Worm (Caenorhabditis elegans) whole organism, L1 larva: ENCODE results near the gene W03C9.1.

ENCODE experiments used
- C16A3.4 ChIP-seq: fragments of 150-350 bp; optimal IDR thresholded peaks from 2 replicates; lab custom pipeline; 2014; ENCODE audit warnings: missing biosample characterization, missing genetic modification characterization
- F16B12.6 ChIP-seq: fragments of 150-350 bp; optimal IDR thresholded peaks from 2 replicates; lab custom pipeline; 2014; ENCODE audit warnings: missing biosample characterization, missing genetic modification characterization
- Y116A8C.19 ChIP-seq: sonication (generic microtip); optimal IDR thresholded peaks from 2 replicates; lab custom pipeline; 2016; ENCODE audit warnings: missing compliant biosample characterization, missing genetic modification characterization, borderline replicate concordance
- aha-1 ChIP-seq: fragments of 150-350 bp; optimal IDR thresholded peaks from 2 replicates; lab custom pipeline; 2014; ENCODE audit warnings: missing biosample characterization, missing genetic modification characterization
- ama-1 ChIP-seq: fragments of 150-350 bp; optimal IDR thresholded peaks from 2 replicates; lab custom pipeline; 2014
- blmp-1 ChIP-seq: fragments of 150-350 bp; optimal IDR thresholded peaks from 2 replicates; lab custom pipeline; 2014; ENCODE audit warnings: missing biosample characterization, missing genetic modification characterization
- ceh-82 ChIP-seq, 3 experiments: fragments of 150-350 bp in 1 of 3; sonication (generic microtip) in 2 of 3; optimal IDR thresholded peaks; 2 replicates each; lab custom pipeline; 2014 to 2017; ENCODE audit warnings: missing biosample characterization in 3 of 3, missing genetic modification characterization in 3 of 3
- dpl-1 ChIP-seq, 3 experiments: fragments of 150-350 bp in 2 of 3; sonication (generic microtip) in 1 of 3; optimal IDR thresholded peaks; 2 replicates each; lab custom pipeline; 2014 to 2017; ENCODE audit warnings: missing biosample characterization in 3 of 3, missing genetic modification characterization in 3 of 3, missing genetic modification reagents in 3 of 3
- dsc-1 ChIP-seq: sonication (generic microtip); optimal IDR thresholded peaks from 2 replicates; lab custom pipeline; 2016; ENCODE audit warnings: mild to moderate bottlenecking, missing genetic modification characterization, missing compliant biosample characterization
- efl-1 ChIP-seq, 4 experiments: fragments of 150-350 bp; optimal IDR thresholded peaks in 3 of 4; peaks in 1 of 4; 1 replicate in 1 of 4; 2 replicates in 3 of 4; lab custom pipeline; 2014; ENCODE audit warnings: missing biosample characterization in 2 of 4, missing genetic modification characterization in 2 of 4, missing genetic modification reagents in 2 of 4
- efl-3 ChIP-seq: fragments of 200-800 bp; sonication (Bioruptor generic); optimal IDR thresholded peaks from 2 replicates; lab custom pipeline; 2018; ENCODE audit warnings: mild to moderate bottlenecking, missing genetic modification characterization, missing compliant biosample characterization
- elt-2 ChIP-seq: sonication (generic microtip); optimal IDR thresholded peaks from 2 replicates; lab custom pipeline; 2016; ENCODE audit warnings: missing genetic modification characterization, mild to moderate bottlenecking, inconsistent platforms, missing compliant biosample characterization, missing genetic modification reagents
- ets-5 ChIP-seq: fragments of 200-800 bp; sonication (Bioruptor generic); IDR thresholded peaks from 2 replicates; pipeline ENCODE4 v1.3.6; 2022; ENCODE audit warnings: missing genetic modification characterization, missing compliant biosample characterization
- grh-1 ChIP-seq: fragments of 200-800 bp; sonication (Bioruptor generic); IDR thresholded peaks from 2 replicates; pipeline ENCODE4 v1.3.6; 2022; ENCODE audit warnings: missing genetic modification reagents, missing genetic modification characterization, missing compliant biosample characterization
- hlh-17 ChIP-seq: fragments of 200-800 bp; sonication (Bioruptor generic); optimal IDR thresholded peaks from 2 replicates; lab custom pipeline; 2018; ENCODE audit warnings: missing genetic modification characterization, mild to moderate bottlenecking, missing compliant biosample characterization, moderate library complexity, borderline replicate concordance
- irx-1 ChIP-seq: sonication (generic microtip); optimal IDR thresholded peaks from 2 replicates; lab custom pipeline; 2016; ENCODE audit warnings: missing genetic modification characterization, missing compliant biosample characterization
- isw-1 ChIP-seq: fragments of 200-800 bp; sonication (Bioruptor generic); IDR thresholded peaks from 2 replicates; pipeline ENCODE4 v1.3.6; 2022; ENCODE audit warnings: missing genetic modification characterization, missing compliant biosample characterization
- lin-13 ChIP-seq: fragments of 150-350 bp; optimal IDR thresholded peaks from 2 replicates; lab custom pipeline; 2014; ENCODE audit warnings: missing biosample characterization, missing genetic modification reagents, missing genetic modification characterization
- lin-35 ChIP-seq, 2 experiments: fragments of 150-350 bp; optimal IDR thresholded peaks; 2 replicates each; lab custom pipeline; 2014; ENCODE audit warnings: missing biosample characterization in 2 of 2, missing genetic modification characterization in 2 of 2, missing genetic modification reagents in 2 of 2
- lsy-2 ChIP-seq, 2 experiments: fragments of 150-350 bp; optimal IDR thresholded peaks; 2 replicates each; lab custom pipeline; 2014; ENCODE audit warnings: missing biosample characterization in 2 of 2, missing genetic modification characterization in 2 of 2
- nhr-11 ChIP-seq: fragments of 150-350 bp; optimal IDR thresholded peaks from 2 replicates; lab custom pipeline; 2014; ENCODE audit warnings: missing biosample characterization, missing genetic modification characterization
- nhr-20 ChIP-seq: sonication (generic microtip); optimal IDR thresholded peaks from 2 replicates; lab custom pipeline; 2016; ENCODE audit warnings: mild to moderate bottlenecking, missing genetic modification characterization, missing compliant biosample characterization
- nhr-47 ChIP-seq: sonication (generic microtip); optimal IDR thresholded peaks from 2 replicates; lab custom pipeline; 2016; ENCODE audit warnings: mild to moderate bottlenecking, missing genetic modification characterization, moderate library complexity, missing compliant biosample characterization
- nhr-71 ChIP-seq: sonication (generic microtip); optimal IDR thresholded peaks from 2 replicates; lab custom pipeline; 2016; ENCODE audit warnings: mild to moderate bottlenecking, missing genetic modification characterization, moderate library complexity, missing compliant biosample characterization
- nhr-77 ChIP-seq: fragments of 150-350 bp; optimal IDR thresholded peaks from 2 replicates; lab custom pipeline; 2014; ENCODE audit warnings: missing biosample characterization, missing genetic modification characterization
- nhr-84 ChIP-seq: sonication (generic microtip); optimal IDR thresholded peaks from 2 replicates; lab custom pipeline; 2017; ENCODE audit warnings: missing biosample characterization, missing genetic modification characterization
- nhr-85 ChIP-seq: sonication (generic microtip); peaks from one replicate; lab custom pipeline; 2016; ENCODE audit warnings: missing genetic modification characterization, inconsistent platforms, missing compliant biosample characterization
- nhr-90 ChIP-seq: sonication (generic microtip); optimal IDR thresholded peaks from 2 replicates; lab custom pipeline; 2016; ENCODE audit warnings: mild to moderate bottlenecking, missing genetic modification characterization, missing compliant biosample characterization; ENCODE audit not compliant: poor library complexity
- rnt-1 ChIP-seq: sonication (generic microtip); optimal IDR thresholded peaks from 2 replicates; lab custom pipeline; 2016; ENCODE audit warnings: mild to moderate bottlenecking, missing genetic modification characterization, moderate library complexity, missing compliant biosample characterization
- skn-1 ChIP-seq: fragments of 150-350 bp; optimal IDR thresholded peaks from 2 replicates; lab custom pipeline; 2014; ENCODE audit warnings: missing biosample characterization, missing genetic modification characterization
- sox-4 ChIP-seq: sonication (generic microtip); optimal IDR thresholded peaks from 2 replicates; lab custom pipeline; 2016; ENCODE audit warnings: missing genetic modification characterization, missing compliant biosample characterization
- sptf-1 ChIP-seq: fragments of 150-350 bp; optimal IDR thresholded peaks from 2 replicates; lab custom pipeline; 2014; ENCODE audit warnings: missing biosample characterization, missing genetic modification characterization
- sup-37 ChIP-seq: fragments of 200-800 bp; sonication (Bioruptor generic); optimal IDR thresholded peaks from 2 replicates; lab custom pipeline; 2018; ENCODE audit warnings: mild to moderate bottlenecking, missing genetic modification characterization, missing compliant biosample characterization
- tbx-2 ChIP-seq: sonication (generic microtip); optimal IDR thresholded peaks from 2 replicates; lab custom pipeline; 2016; ENCODE audit warnings: missing genetic modification characterization, missing compliant biosample characterization
- unc-130 ChIP-seq: fragments of 150-350 bp; optimal IDR thresholded peaks from 2 replicates; lab custom pipeline; 2017; ENCODE audit warnings: missing biosample characterization, missing genetic modification characterization, inconsistent platforms
- unc-30 ChIP-seq: sonication (generic microtip); optimal IDR thresholded peaks from 2 replicates; lab custom pipeline; 2017; ENCODE audit warnings: missing biosample characterization, missing genetic modification characterization
- unc-62 ChIP-seq: fragments of 150-350 bp; optimal IDR thresholded peaks from 2 replicates; lab custom pipeline; 2014; ENCODE audit warnings: missing biosample characterization, missing genetic modification reagents, missing genetic modification characterization
- unc-98 ChIP-seq: fragments of 200-800 bp; sonication (Bioruptor generic); IDR thresholded peaks from 2 replicates; pipeline ENCODE4 v1.3.6; 2022; ENCODE audit warnings: missing genetic modification characterization, missing compliant biosample characterization
- vab-15 ChIP-seq: sonication (generic microtip); optimal IDR thresholded peaks from 2 replicates; lab custom pipeline; 2017; ENCODE audit warnings: missing genotype, mild to moderate bottlenecking, missing genetic modification characterization, missing compliant biosample characterization
- xbp-1 ChIP-seq: sonication (generic microtip); optimal IDR thresholded peaks from 2 replicates; lab custom pipeline; 2016; ENCODE audit warnings: missing genetic modification characterization, missing compliant biosample characterization
- ztf-11 ChIP-seq, 2 experiments: sonication (generic microtip); optimal IDR thresholded peaks; 2 replicates each; lab custom pipeline; 2016 to 2017; ENCODE audit warnings: missing genetic modification characterization in 2 of 2, missing biosample characterization in 1 of 2, missing compliant biosample characterization in 1 of 2

The W03C9.1 gene

DNA sequence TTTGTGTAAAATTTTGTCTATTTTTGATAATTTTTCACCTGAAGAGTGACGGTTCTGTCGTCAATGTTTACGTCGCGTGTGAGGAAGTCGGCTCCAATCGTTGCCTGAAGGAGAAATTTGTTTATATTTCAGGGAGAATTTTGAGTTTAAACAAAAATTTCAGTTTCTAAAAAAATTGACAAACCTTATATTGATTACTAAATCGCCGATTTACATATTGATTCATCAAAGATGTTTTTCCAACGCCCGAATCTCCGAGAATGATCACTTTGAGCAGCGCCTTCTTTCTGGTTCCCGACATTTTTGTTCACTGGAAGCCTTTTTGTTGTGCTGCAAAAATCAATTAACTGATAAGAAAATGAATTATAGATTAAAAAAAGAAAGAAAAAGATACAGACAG is 4.7 kb upstream of the W03C9.1 start, which contains the start of gene rab-7:
rab-7 (minus strand) TSS at position 330 of the 400 bp plus-strand sequence.
- TF ChIP-seq nhr-71 (peak; percentile 32), unc-62 (no peak), Y116A8C.19 (tag; lab: Kevin White, UChicago) (no peak), nhr-84 (no peak), irx-1 (tag; lab: Kevin White, UChicago) (no peak), ztf-11 (tag; optimal IDR thresholded peaks at IDR 0.05; lab: Kevin White, UChicago) (no peak), C16A3.4 (tag; lab: Kevin White, UChicago) (no peak), vab-15 (tag; lab: Kevin White, UChicago) (no peak), efl-1 (optimal IDR thresholded peaks at IDR 0.05; lab: Kevin White, UChicago) (no peak), efl-1 (GFP tag; optimal IDR thresholded peaks at IDR 0.05 in 1 of 2; lab: Kevin White, UChicago) (peak in 1 of 2 experiments; percentile 92), lsy-2 (tag; optimal IDR thresholded peaks at IDR 0.05; lab: Kevin White, UChicago) (peak in 1 of 2 experiments; percentile 2), ama-1 (lab: Kevin White, UChicago) (peak; percentile 73), nhr-47 (tag; lab: Kevin White, UChicago) (peak; percentile 10), tbx-2 (tag; lab: Kevin White, UChicago) (no peak), nhr-20 (no peak), sptf-1 (tag; lab: Kevin White, UChicago) (no peak), isw-1 (GFP tag; lab: Robert Waterston, UW) (no peak), lin-35 (GFP tag; optimal IDR thresholded peaks at IDR 0.05; lab: Kevin White, UChicago) (no peak), lin-13 (no peak), elt-2 (tag; lab: Kevin White, UChicago) (peak; percentile 54), dsc-1 (tag; lab: Kevin White, UChicago) (peak; percentile 6), sox-4 (tag; lab: Kevin White, UChicago) (no peak), unc-30 (tag; lab: Kevin White, UChicago) (no peak), ets-5 (no peak), hlh-17 (GFP tag; lab: Kevin White, UChicago) (no peak), nhr-85 (no peak), sup-37 (no peak), skn-1 (tag; lab: Kevin White, UChicago) (no peak), F16B12.6 (tag; lab: Kevin White, UChicago) (no peak), nhr-77 (tag; lab: Kevin White, UChicago) (no peak), grh-1 (GFP tag; lab: Robert Waterston, UW) (no peak), nhr-90 (tag; lab: Kevin White, UChicago) (no peak), efl-3 (GFP tag; lab: Kevin White, UChicago) (no peak), aha-1 (tag; lab: Kevin White, UChicago) (no peak), nhr-11 (tag; lab: Kevin White, UChicago) (no peak), blmp-1 (tag; lab: Kevin White, UChicago) (no peak), unc-130 (no peak), unc-98 (GFP tag; lab: Robert Waterston, UW) (no peak)

DNA sequence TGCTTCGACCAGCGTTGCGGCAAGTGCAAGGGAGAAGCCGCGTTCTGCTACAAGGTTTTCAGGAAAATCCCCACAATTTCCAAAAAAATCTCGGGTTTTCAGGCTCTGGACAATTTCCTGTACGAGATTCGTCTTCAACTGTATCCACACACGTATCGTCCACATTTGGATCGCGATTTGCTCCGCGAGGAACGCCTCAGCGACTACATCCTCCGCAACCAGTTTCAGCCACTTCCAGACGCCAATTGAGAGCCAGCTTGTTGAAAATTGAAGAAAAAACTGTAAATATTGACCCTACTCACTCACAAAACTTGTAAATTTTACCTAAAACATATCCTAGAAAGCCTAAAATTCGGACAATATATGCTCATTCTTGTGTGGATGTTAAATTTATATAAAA is 2.9 kb upstream of the W03C9.1 start:
- TF ChIP-seq sup-37 (no peak), rnt-1 (peak; percentile 8), ceh-82 (tag; optimal IDR thresholded peaks at IDR 0.05; lab: Kevin White, UChicago) (no peak), ama-1 (lab: Kevin White, UChicago) (peak; percentile 47), efl-1 (optimal IDR thresholded peaks at IDR 0.05; lab: Kevin White, UChicago) (no peak), efl-1 (GFP tag; optimal IDR thresholded peaks at IDR 0.05 in 1 of 2; lab: Kevin White, UChicago) (peak in 1 of 2 experiments; percentile 87), nhr-71 (peak; percentile 14)

DNA sequence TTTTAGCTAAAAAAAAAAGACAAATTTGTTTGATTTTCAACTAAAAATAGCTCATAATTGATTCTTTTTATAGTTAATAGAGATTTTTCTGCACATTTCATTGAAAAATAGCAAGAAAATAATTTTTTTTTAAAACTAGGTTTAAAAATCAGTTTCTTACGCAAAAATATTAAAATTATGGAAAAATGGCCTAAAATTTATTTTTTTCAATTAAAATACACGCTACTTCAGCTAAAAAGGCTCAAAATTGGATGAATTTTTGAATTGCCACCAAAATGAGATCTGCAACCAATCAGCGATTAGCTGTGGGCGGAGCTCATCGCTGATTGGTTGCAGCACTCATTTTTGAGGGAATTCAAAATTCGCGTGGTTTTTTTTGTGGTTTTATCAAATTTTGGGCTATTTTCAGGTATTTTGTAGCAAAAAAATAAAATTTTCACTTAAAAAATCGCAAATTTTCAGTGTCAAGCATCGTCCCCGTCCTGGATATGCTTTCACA is 1.3 kb upstream of the W03C9.1 start:
- no peak for TF ChIP-seq efl-1 (optimal IDR thresholded peaks at IDR 0.05; lab: Kevin White, UChicago)
- peak; percentile 55 to 91 for TF ChIP-seq efl-1 (GFP tag; optimal IDR thresholded peaks at IDR 0.05 in 1 of 2; lab: Kevin White, UChicago)
- TF ChIP-seq dpl-1 (GFP tag; optimal IDR thresholded peaks at IDR 0.05; lab: Kevin White, UChicago): peak in 1 of 3 experiments; percentile 8
- TF ChIP-seq xbp-1: no peak
